Worm (Caenorhabditis elegans) whole organism, late embryonic: ENCODE measurements around the gene srz-23.

Experiments used
- Y22D7AL.16 ChIP-seq: sonication (generic microtip); optimal IDR thresholded peaks from 2 replicates; lab custom pipeline; 2016; ENCODE audit warnings: missing genetic modification characterization, missing compliant biosample characterization
- ceh-14 ChIP-seq: sonication (generic microtip); optimal IDR thresholded peaks from 2 replicates; lab custom pipeline; 2016; ENCODE audit warnings: missing genotype, missing genetic modification characterization, missing compliant biosample characterization
- ets-4 ChIP-seq: sonication (generic microtip); optimal IDR thresholded peaks from 2 replicates; lab custom pipeline; 2016; ENCODE audit warnings: missing genetic modification characterization, missing compliant biosample characterization
- lin-11 ChIP-seq: fragments of 200-800 bp; sonication (Bioruptor generic); optimal IDR thresholded peaks from 2 replicates; lab custom pipeline; 2018; ENCODE audit warnings: mild to moderate bottlenecking, missing genetic modification characterization, missing compliant biosample characterization
- mec-3 ChIP-seq: sonication (generic microtip); optimal IDR thresholded peaks from 2 replicates; lab custom pipeline; 2016; ENCODE audit warnings: borderline replicate concordance, missing genetic modification characterization, missing compliant biosample characterization
- nfya-1 ChIP-seq: sonication (generic microtip); optimal IDR thresholded peaks from 2 replicates; lab custom pipeline; 2017; ENCODE audit warnings: missing genetic modification characterization, mild to moderate bottlenecking, missing compliant biosample characterization, antibody characterized with exemption, moderate library complexity
- pha-4 ChIP-seq: fragments of 150-350 bp; optimal IDR thresholded peaks from 2 replicates; lab custom pipeline; 2018; ENCODE audit warnings: missing biosample characterization, missing genetic modification reagents, missing genetic modification characterization
- rnt-1 ChIP-seq: sonication (generic microtip); optimal IDR thresholded peaks from 2 replicates; lab custom pipeline; 2016; ENCODE audit warnings: missing genetic modification characterization, missing compliant biosample characterization
- unc-55 ChIP-seq: sonication (generic microtip); optimal IDR thresholded peaks from 2 replicates; lab custom pipeline; 2017; ENCODE audit warnings: missing biosample characterization, missing genetic modification reagents, missing genetic modification characterization

srz-23 gene

ce11 chrIV:3501981-3502736 is 48.8 kb downstream of the srz-23 start:
- no peak for TF ChIP-seq ceh-14 (tag; lab: Kevin White, UChicago)
- no peak for TF ChIP-seq ets-4 (tag; lab: Kevin White, UChicago)
- TF ChIP-seq nfya-1 (tag; lab: Kevin White, UChicago): no peak

DNA sequence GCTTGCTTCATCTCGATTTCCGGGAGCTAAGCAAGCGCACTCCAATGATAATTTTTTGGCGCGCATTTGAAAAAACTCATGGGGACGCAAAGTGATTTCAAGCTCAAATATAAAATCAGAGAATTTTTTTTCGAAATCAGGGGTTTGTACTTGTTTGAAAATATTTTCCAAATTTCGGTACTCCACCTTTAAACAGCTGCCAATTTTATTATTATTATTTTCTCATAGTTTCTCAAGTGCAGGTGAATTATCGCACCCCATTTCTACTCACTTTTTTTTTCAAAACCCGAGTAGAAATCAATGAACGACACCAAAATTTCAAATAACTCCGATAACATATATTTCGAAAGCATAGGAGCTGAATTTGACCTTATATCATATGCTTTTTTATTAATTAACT is 50.7 kb downstream of the srz-23 start, which contains the start of gene srz-83:
Gene srz-83, plus strand, starts transcription at position 301 of the 400 bp plus-strand sequence.
- TF ChIP-seq Y22D7AL.16 (tag; lab: Kevin White, UChicago) (no peak), lin-11 (tag; lab: Kevin White, UChicago) (no peak), pha-4 (tag; lab: Kevin White, UChicago) (no peak), mec-3 (tag; lab: Kevin White, UChicago) (no peak), ceh-14 (tag; lab: Kevin White, UChicago) (no peak), unc-55 (GFP tag; lab: Kevin White, UChicago) (no peak), rnt-1 (tag; lab: Kevin White, UChicago) (no peak)
